Fruit fly (Drosophila melanogaster) whole organism: Measurements from ENCODE around the gene CG3184.

ENCODE experiments used
- CG8478 ChIP-seq: fragments of >200 bp; optimal IDR thresholded peaks from 2 replicates; lab custom pipeline; 2018; ENCODE audit warnings: inconsistent platforms
- Dll ChIP-seq: fragments of >200 bp; optimal IDR thresholded peaks from 2 replicates; lab custom pipeline; 2017
- EcR ChIP-seq, 2 experiments: fragments of >200 bp; optimal IDR thresholded peaks; 2 replicates each; lab custom pipeline; 2017; ENCODE audit warnings: missing biosample characterization in 2 of 2, missing genetic modification characterization in 2 of 2, missing genetic modification reagents in 2 of 2
- pan ChIP-seq: fragments of >200 bp; optimal IDR thresholded peaks from 2 replicates; lab custom pipeline; 2017
- psq ChIP-seq: fragments of >200 bp; optimal IDR thresholded peaks from 2 replicates; lab custom pipeline; 2017
- usp ChIP-seq: fragments of >200 bp; optimal IDR thresholded peaks from 2 replicates; lab custom pipeline; 2017; ENCODE audit warnings: missing biosample characterization, missing genetic modification characterization, mixed read lengths

DNA sequence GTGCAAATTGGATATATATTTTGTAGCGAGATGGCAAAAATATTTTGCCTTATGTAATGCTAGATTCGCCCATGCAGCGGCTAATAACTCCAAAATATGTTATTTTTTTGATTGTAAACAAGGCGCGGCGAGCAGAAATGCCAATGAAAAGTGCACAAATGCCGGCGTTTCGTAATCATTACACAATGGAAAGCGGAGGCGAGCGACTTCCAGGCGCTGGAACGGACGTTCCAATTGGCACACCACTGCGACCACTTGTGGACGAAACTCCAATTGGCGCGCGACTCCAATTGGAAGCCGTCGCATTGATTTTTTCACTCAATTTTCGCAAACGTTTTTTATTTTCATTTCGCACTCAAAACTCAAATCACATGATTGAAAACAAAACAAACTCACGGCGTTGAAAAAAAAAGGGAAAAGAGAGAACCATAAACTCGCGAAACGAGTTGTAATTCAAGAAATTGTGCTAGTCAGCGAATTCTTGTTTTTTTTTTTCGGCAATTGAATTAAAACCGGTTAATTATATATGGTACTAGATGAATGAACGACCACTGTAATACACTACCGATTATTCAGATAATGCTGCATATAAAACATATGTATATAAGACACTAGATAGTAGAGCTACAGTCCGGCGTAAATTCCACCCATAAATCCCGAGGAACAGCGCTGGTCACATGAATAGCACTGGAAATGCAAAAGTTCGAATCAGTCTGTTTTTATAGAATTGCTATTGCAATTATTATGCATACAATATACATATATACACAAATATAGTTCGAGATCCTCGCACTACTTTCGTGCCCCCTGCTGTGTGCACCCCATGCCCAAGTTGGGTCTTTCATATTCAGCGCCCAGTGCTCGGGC is 9.7 kb downstream of the CG3184 start, which contains the start of gene ND-ASHI:
- TF ChIP-seq Dll, result no peak
- TF ChIP-seq pan (lab: Kevin White, UChicago), result no peak
- TF ChIP-seq EcR (GFP tag; optimal IDR thresholded peaks at IDR 0.05; lab: Kevin White, UChicago), result no peak
- TF ChIP-seq psq (lab: Kevin White, UChicago), result no peak
- TF ChIP-seq CG8478 (lab: Kevin White, UChicago), result no peak
- no peak for TF ChIP-seq usp
